Fruit fly (Drosophila melanogaster) whole organism, prepupa: Measurements from ENCODE around the gene Fer1.

Experiments used
- Blimp-1 ChIP-seq: fragments of 200-800 bp; sonication (Bioruptor generic); optimal IDR thresholded peaks from 3 replicates; lab custom pipeline; 2017; ENCODE audit warnings: missing biosample characterization, missing genetic modification characterization, mild to moderate bottlenecking, moderate library complexity, missing genetic modification reagents
- CG10631 ChIP-seq: fragments of 200-800 bp; sonication (Bioruptor generic); optimal IDR thresholded peaks from 2 replicates; lab custom pipeline; 2016; ENCODE audit warnings: missing biosample characterization, missing genetic modification characterization
- CG10669 ChIP-seq: fragments of 200-800 bp; sonication (Bioruptor generic); optimal IDR thresholded peaks from 3 replicates; lab custom pipeline; 2018; ENCODE audit warnings: missing biosample characterization, mild to moderate bottlenecking, missing genetic modification characterization, moderate library complexity
- CG11294 ChIP-seq: fragments of 200-800 bp; sonication (Bioruptor generic); IDR thresholded peaks from 2 replicates; pipeline ENCODE4 v1.3.6; 2022; ENCODE audit warnings: missing biosample characterization, missing genetic modification characterization
- CG11762 ChIP-seq: fragments of 200-800 bp; sonication (Bioruptor generic); optimal IDR thresholded peaks from 3 replicates; lab custom pipeline; 2016; ENCODE audit warnings: missing biosample characterization, missing genetic modification characterization; ENCODE audit not compliant: insufficient read depth
- CG1621 ChIP-seq: fragments of 200-800 bp; sonication (Bioruptor generic); optimal IDR thresholded peaks from 3 replicates; lab custom pipeline; 2018; ENCODE audit warnings: missing biosample characterization, mild to moderate bottlenecking, missing genetic modification characterization
- CG16779 ChIP-seq: fragments of 200-800 bp; sonication (Bioruptor generic); optimal IDR thresholded peaks from 3 replicates; lab custom pipeline; 2017; ENCODE audit warnings: missing biosample characterization, mild to moderate bottlenecking, missing genetic modification characterization
- CG3032 ChIP-seq: fragments of 200-800 bp; optimal IDR thresholded peaks from 2 replicates; lab custom pipeline; 2019; ENCODE audit warnings: missing biosample characterization, mild to moderate bottlenecking, missing genetic modification characterization, moderate library complexity
- CG31627 ChIP-seq: fragments of 200-800 bp; sonication (Bioruptor generic); optimal IDR thresholded peaks from 3 replicates; lab custom pipeline; 2016; ENCODE audit warnings: missing biosample characterization, missing genetic modification characterization
- CG32006 ChIP-seq: fragments of 200-800 bp; sonication (Bioruptor generic); optimal IDR thresholded peaks from 3 replicates; lab custom pipeline; 2017; ENCODE audit warnings: missing biosample characterization, mild to moderate bottlenecking, missing genetic modification characterization
- CG3919 ChIP-seq: fragments of 200-800 bp; sonication (Bioruptor generic); optimal IDR thresholded peaks from 3 replicates; lab custom pipeline; 2016; ENCODE audit warnings: missing biosample characterization, missing genetic modification characterization
- CG6163 ChIP-seq: fragments of 200-800 bp; sonication (Bioruptor generic); IDR thresholded peaks from 3 replicates; pipeline ENCODE4 v1.3.6; 2022; ENCODE audit warnings: missing biosample characterization, missing genetic modification characterization
- CG6792 ChIP-seq: fragments of 200-800 bp; sonication (Bioruptor generic); optimal IDR thresholded peaks from 3 replicates; lab custom pipeline; 2016; ENCODE audit warnings: missing biosample characterization, missing genetic modification characterization
- CG6854 ChIP-seq: fragments of 200-800 bp; sonication (Bioruptor generic); optimal IDR thresholded peaks from 2 replicates; lab custom pipeline; 2017; ENCODE audit warnings: missing biosample characterization, mild to moderate bottlenecking, missing genetic modification characterization
- CG7368 ChIP-seq: fragments of 200-800 bp; sonication (Bioruptor generic); optimal IDR thresholded peaks from 3 replicates; lab custom pipeline; 2016; ENCODE audit warnings: missing biosample characterization, missing genetic modification characterization
- CG8119 ChIP-seq: fragments of 200-800 bp; sonication (Bioruptor generic); IDR thresholded peaks from 3 replicates; pipeline ENCODE4 v1.3.6; 2022; ENCODE audit warnings: missing biosample characterization, missing genetic modification characterization
- CG8319 ChIP-seq: fragments of 200-800 bp; sonication (Bioruptor generic); optimal IDR thresholded peaks from 3 replicates; lab custom pipeline; 2016; ENCODE audit warnings: missing biosample characterization, missing genetic modification characterization
- Eip75B ChIP-seq: fragments of 200-800 bp; sonication (Bioruptor generic); optimal IDR thresholded peaks from 3 replicates; lab custom pipeline; 2016; ENCODE audit warnings: missing biosample characterization, missing genetic modification characterization
- Eip78C ChIP-seq: fragments of 200-800 bp; sonication (Bioruptor generic); peaks from one replicate; lab custom pipeline; 2016; ENCODE audit warnings: missing biosample characterization, missing genetic modification characterization
- Eip93F ChIP-seq: fragments of 200-800 bp; sonication (Bioruptor generic); optimal IDR thresholded peaks from 2 replicates; lab custom pipeline; 2016; ENCODE audit warnings: missing biosample characterization, mild to moderate bottlenecking, missing genetic modification characterization
- Ets21C ChIP-seq: fragments of 200-800 bp; sonication (Bioruptor generic); optimal IDR thresholded peaks from 3 replicates; lab custom pipeline; 2016; ENCODE audit warnings: missing biosample characterization, missing genetic modification characterization
- Ets96B ChIP-seq: fragments of 200-800 bp; optimal IDR thresholded peaks from 2 replicates; lab custom pipeline; 2019; ENCODE audit warnings: missing biosample characterization, mild to moderate bottlenecking, missing genetic modification characterization, moderate library complexity
- Gug ChIP-seq: fragments of 200-800 bp; sonication (Bioruptor generic); IDR thresholded peaks from 2 replicates; pipeline ENCODE4 v1.3.6; 2022; ENCODE audit warnings: missing biosample characterization, missing genetic modification characterization
- Hr38 ChIP-seq: sonication (Bioruptor generic); optimal IDR thresholded peaks from 2 replicates; lab custom pipeline; 2016; ENCODE audit warnings: missing biosample characterization, missing genetic modification characterization
- Met ChIP-seq: fragments of 200-800 bp; sonication (Bioruptor generic); optimal IDR thresholded peaks from 3 replicates; lab custom pipeline; 2016; ENCODE audit warnings: missing biosample characterization, missing genetic modification characterization
- OdsH ChIP-seq: fragments of 200-800 bp; sonication (Bioruptor generic); optimal IDR thresholded peaks from 3 replicates; lab custom pipeline; 2016; ENCODE audit warnings: missing biosample characterization, missing genetic modification characterization
- Sox102F ChIP-seq: fragments of 200-800 bp; sonication (Bioruptor generic); optimal IDR thresholded peaks from 2 replicates; lab custom pipeline; 2016; ENCODE audit warnings: missing biosample characterization, mild to moderate bottlenecking, missing genetic modification characterization
- Sox14 ChIP-seq: fragments of 200-800 bp; sonication (Bioruptor generic); optimal IDR thresholded peaks from 3 replicates; lab custom pipeline; 2016; ENCODE audit warnings: missing biosample characterization, missing genetic modification characterization
- Sox15 ChIP-seq: fragments of 200-800 bp; sonication (Bioruptor generic); optimal IDR thresholded peaks from 3 replicates; lab custom pipeline; 2016; ENCODE audit warnings: missing biosample characterization, missing genetic modification characterization
- acj6 ChIP-seq: fragments of 200-800 bp; sonication (Bioruptor generic); optimal IDR thresholded peaks from 3 replicates; lab custom pipeline; 2016; ENCODE audit warnings: missing biosample characterization, missing genetic modification characterization
- cyc ChIP-seq: fragments of 200-800 bp; sonication (Bioruptor generic); optimal IDR thresholded peaks from 3 replicates; lab custom pipeline; 2016; ENCODE audit warnings: missing biosample characterization, missing genetic modification characterization
- dac ChIP-seq: fragments of 200-800 bp; sonication (Bioruptor generic); optimal IDR thresholded peaks from 2 replicates; lab custom pipeline; 2017; ENCODE audit warnings: missing biosample characterization, mild to moderate bottlenecking, missing genetic modification characterization
- dsx ChIP-seq: fragments of 200-800 bp; optimal IDR thresholded peaks from 3 replicates; lab custom pipeline; 2019; ENCODE audit warnings: missing biosample characterization, mild to moderate bottlenecking, missing genetic modification characterization, moderate library complexity; ENCODE audit not compliant: poor library complexity, severe bottlenecking
- eg ChIP-seq: fragments of 200-800 bp; sonication (Bioruptor generic); IDR thresholded peaks from 3 replicates; pipeline ENCODE4 v1.3.6; 2022; ENCODE audit warnings: missing biosample characterization, missing genetic modification characterization
- fd59A ChIP-seq: fragments of 200-800 bp; sonication (Bioruptor generic); optimal IDR thresholded peaks from 2 replicates; lab custom pipeline; 2017; ENCODE audit warnings: missing biosample characterization, mild to moderate bottlenecking, missing genetic modification characterization, missing genetic modification reagents
- fkh ChIP-seq: fragments of 200-800 bp; sonication (Bioruptor generic); optimal IDR thresholded peaks from 3 replicates; lab custom pipeline; 2017; ENCODE audit warnings: missing biosample characterization, mild to moderate bottlenecking, missing genetic modification characterization, moderate library complexity
- lz ChIP-seq: fragments of 200-800 bp; sonication (Bioruptor generic); optimal IDR thresholded peaks from 3 replicates; lab custom pipeline; 2016; ENCODE audit warnings: missing biosample characterization, missing genetic modification characterization
- pdm3 ChIP-seq: fragments of 200-800 bp; sonication (Bioruptor generic); optimal IDR thresholded peaks from 3 replicates; lab custom pipeline; 2016; ENCODE audit warnings: missing biosample characterization, missing genetic modification characterization
- salr ChIP-seq, 2 experiments: fragments of 200-800 bp; sonication (Bioruptor generic); optimal IDR thresholded peaks; 3 replicates each; lab custom pipeline; 2016 to 2018; ENCODE audit warnings: missing biosample characterization in 2 of 2, missing genetic modification characterization in 2 of 2, mild to moderate bottlenecking in 1 of 2
- spab ChIP-seq: fragments of 200-800 bp; sonication (Bioruptor generic); optimal IDR thresholded peaks from 2 replicates; lab custom pipeline; 2017; ENCODE audit warnings: missing biosample characterization, mild to moderate bottlenecking, missing genetic modification characterization, missing genetic modification reagents
- ss ChIP-seq, 2 experiments: fragments of 200-800 bp; sonication (Bioruptor generic); optimal IDR thresholded peaks; 2 replicates in 1 of 2; 3 replicates in 1 of 2; lab custom pipeline; 2017 to 2018; ENCODE audit warnings: mild to moderate bottlenecking in 2 of 2, missing biosample characterization in 2 of 2, missing genetic modification characterization in 2 of 2, moderate library complexity in 1 of 2
- svp ChIP-seq: fragments of 200-800 bp; sonication (Bioruptor generic); peaks from one replicate; lab custom pipeline; 2016; ENCODE audit warnings: missing biosample characterization, missing genetic modification characterization
- vri ChIP-seq: fragments of 200-800 bp; sonication (Bioruptor generic); optimal IDR thresholded peaks from 3 replicates; lab custom pipeline; 2016; ENCODE audit warnings: missing biosample characterization, mild to moderate bottlenecking, missing genetic modification characterization

The Fer1 gene

DNA sequence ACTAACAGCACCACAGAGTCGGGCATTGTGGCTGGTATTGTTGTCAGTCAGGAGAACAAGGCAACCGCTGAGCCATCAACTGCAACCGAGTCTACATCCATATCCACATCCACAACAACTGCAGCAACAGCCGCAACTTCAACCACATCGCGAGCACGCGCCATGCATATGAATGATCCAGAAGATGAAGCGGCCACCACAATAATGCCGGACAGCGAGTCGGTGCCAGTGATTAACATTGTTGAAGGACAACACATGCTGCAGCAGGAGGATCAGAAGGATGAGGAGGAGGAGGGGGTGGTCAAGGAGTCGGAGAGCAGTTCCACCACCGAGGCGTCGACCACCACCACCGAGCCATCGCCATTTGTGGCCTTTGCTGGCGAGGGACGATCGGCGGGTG is 38.7 kb downstream of the Fer1 start:
- TF ChIP-seq OdsH (GFP tag; lab: Kevin White, UChicago): no peak
- no peak for TF ChIP-seq pdm3 (GFP tag; lab: Kevin White, UChicago)
- no peak for TF ChIP-seq CG3919 (GFP tag; lab: Kevin White, UChicago)
- no peak for TF ChIP-seq cyc (GFP tag; lab: Kevin White, UChicago)
- no peak for TF ChIP-seq CG31627
- TF ChIP-seq CG1621 (tag; lab: Kevin White, UChicago): peak; percentile 71
- TF ChIP-seq dsx: peak; percentile 81
- TF ChIP-seq Ets21C (GFP tag; lab: Kevin White, UChicago): no peak
- no peak for TF ChIP-seq vri
- no peak for TF ChIP-seq CG7368 (GFP tag; lab: Kevin White, UChicago)
- no peak for TF ChIP-seq CG11762 (GFP tag; lab: Kevin White, UChicago)
- TF ChIP-seq dac (GFP tag; lab: Kevin White, UChicago): no peak
- peak in 1 of 2 experiments; percentile 33 for TF ChIP-seq ss (GFP tag; optimal IDR thresholded peaks at IDR 0.05; lab: Kevin White, UChicago)

dm6 chr3R:7186242-7187092 is 50.5 kb downstream of the Fer1 start, which contains the start of the genes CG10055 and lap:
Gene CG10055, minus strand, starts transcription at chr3R:7186673.
Gene lap, plus strand, starts transcription at chr3R:7186994.
- TF ChIP-seq CG6163 (GFP tag; lab: Robert Waterston, UW): no peak
- no peak for TF ChIP-seq CG1621 (tag; lab: Kevin White, UChicago)
- TF ChIP-seq Hr38 (GFP tag; lab: Kevin White, UChicago): no peak
- no peak for TF ChIP-seq Blimp-1
- TF ChIP-seq Met: no peak
- TF ChIP-seq CG3032: peak; percentile 3
- TF ChIP-seq CG16779 (tag; lab: Kevin White, UChicago): no peak
- no peak for TF ChIP-seq CG6854 (GFP tag; lab: Kevin White, UChicago)
- no peak for TF ChIP-seq CG8319
- peak; percentile 56 for TF ChIP-seq svp (GFP tag; lab: Kevin White, UChicago)
- TF ChIP-seq Eip75B (GFP tag; lab: Kevin White, UChicago): no peak
- no peak for TF ChIP-seq Sox15 (GFP tag; lab: Kevin White, UChicago)
- TF ChIP-seq CG10631 (GFP tag; lab: Kevin White, UChicago): no peak
- 0 out of 2 replicates have a peak, but pooled peaks have one; percentile 4 for TF ChIP-seq CG11294
- TF ChIP-seq pdm3 (GFP tag; lab: Kevin White, UChicago): no peak
- no peak for TF ChIP-seq lz (GFP tag; lab: Kevin White, UChicago)

- TF ChIP-seq CG8319 (peak; percentile 10), lz (GFP tag; lab: Kevin White, UChicago) (peak; percentile 40), CG6163 (GFP tag; lab: Robert Waterston, UW) (no peak), acj6 (GFP tag; lab: Kevin White, UChicago) (peak; percentile 46), Met (no peak), Eip75B (GFP tag; lab: Kevin White, UChicago) (peak; percentile 48), Eip78C (GFP tag; lab: Kevin White, UChicago) (peak; percentile 77), Sox102F (peak; percentile 17), Sox15 (GFP tag; lab: Kevin White, UChicago) (no peak), eg (GFP tag; lab: Robert Waterston, UW) (no peak), CG10669 (GFP tag; lab: Kevin White, UChicago) (peak; percentile 33), CG10631 (GFP tag; lab: Kevin White, UChicago) (peak; percentile 43), CG1621 (tag; lab: Kevin White, UChicago) (no peak), CG32006 (no peak), CG3032 (peak; percentile 25), fkh (GFP tag; lab: Kevin White, UChicago) (no peak), CG6854 (GFP tag; lab: Kevin White, UChicago) (no peak), CG8119 (no peak), fd59A (no peak), Gug (no peak), CG16779 (tag; lab: Kevin White, UChicago) (no peak), CG7368 (GFP tag; lab: Kevin White, UChicago) (peak; percentile 40), spab (GFP tag; lab: Kevin White, UChicago) (peak; percentile 5), CG6792 (GFP tag; lab: Kevin White, UChicago) (peak; percentile 27), Sox14 (GFP tag; lab: Kevin White, UChicago) (peak; percentile 9), salr (GFP tag; optimal IDR thresholded peaks at IDR 0.05; lab: Kevin White, UChicago) (peak in 1 of 2 experiments; percentile 17), Ets96B (tag; lab: Kevin White, UChicago) (peak; percentile 16), Eip93F (no peak)
Observed at dm6 chr3R:7187093-7187912, 51.3 kb downstream of the Fer1 start.
